In the genomic region with DNA sequence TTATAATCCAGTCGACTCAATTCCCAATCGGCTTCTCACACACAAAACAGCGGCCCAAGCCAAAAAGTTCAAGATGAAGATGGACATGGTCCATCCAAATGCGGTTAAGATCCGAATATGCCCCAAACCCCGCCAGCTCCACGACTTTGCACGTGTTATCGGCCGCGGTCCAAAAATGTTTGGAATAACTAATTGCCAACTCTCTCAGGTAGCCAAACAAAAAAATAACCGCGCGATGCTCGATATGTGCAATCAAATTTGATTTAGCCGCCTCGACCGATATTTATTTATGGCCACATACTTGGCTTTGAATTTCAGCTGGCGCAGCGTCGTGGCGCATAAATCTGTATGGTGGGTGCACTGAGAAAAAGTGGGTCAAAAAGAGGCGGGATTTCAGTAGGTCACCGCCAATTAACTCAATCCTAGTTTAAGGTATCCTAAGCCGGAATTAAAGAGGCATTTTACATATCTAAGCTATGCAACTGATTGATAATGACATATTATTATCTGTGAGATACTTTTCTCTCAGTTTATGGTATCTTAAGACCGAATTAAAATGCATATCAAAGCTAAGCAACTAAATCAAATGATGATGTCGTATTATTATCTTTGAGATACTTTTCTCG, we compare ENCODE assay signal across 1 fruit fly cellular context.
TF ChIP-seq lines count a peak whose summit lies in the region.

No protein-coding gene starts in this region.

TF ChIP-seq in whole organism, embryonic, 481 proteins besides CTCF, POLR2A, EP300 and RAD21 (continued from another document):
- 0 out of 3 replicates have a peak, but pooled peaks have one; percentile 31 for TF ChIP-seq CG17361 (GFP tag; IDR thresholded peaks at IDR 0.05; lab: Robert Waterston, UW)
- no peak for TF ChIP-seq Spps (tag; optimal IDR thresholded peaks at IDR 0.05; lab: Kevin White, UChicago)
- peak; percentile 71 for TF ChIP-seq gem (tag; optimal IDR thresholded peaks at IDR 0.05; lab: Kevin White, UChicago)
- no peak for TF ChIP-seq Lpt (GFP tag; optimal IDR thresholded peaks at IDR 0.05; lab: Kevin White, UChicago)
- TF ChIP-seq CG11398 (GFP tag; optimal IDR thresholded peaks at IDR 0.05; lab: Kevin White, UChicago), result no peak
- no peak for TF ChIP-seq CG11093 (GFP tag; IDR thresholded peaks at IDR 0.05; lab: Robert Waterston, UW)
- no peak for TF ChIP-seq ems (GFP tag; optimal IDR thresholded peaks at IDR 0.05; lab: Kevin White, UChicago)
- peak; percentile 4 for TF ChIP-seq oc (tag; optimal IDR thresholded peaks at IDR 0.05; lab: Kevin White, UChicago)
- peak; percentile 7 for TF ChIP-seq Myb (GFP tag; optimal IDR thresholded peaks at IDR 0.05; lab: Kevin White, UChicago)
- TF ChIP-seq ash1 (GFP tag; optimal IDR thresholded peaks at IDR 0.05; lab: Kevin White, UChicago), result peak; percentile 12
- no peak for TF ChIP-seq CG2116 (GFP tag; optimal IDR thresholded peaks at IDR 0.05; lab: Kevin White, UChicago)
- TF ChIP-seq Rfx (GFP tag; IDR thresholded peaks at IDR 0.05; lab: Robert Waterston, UW), result peak; percentile 11; the same call in 1 of the 2 replicates
- TF ChIP-seq CG9727 (GFP tag; optimal IDR thresholded peaks at IDR 0.05; lab: Kevin White, UChicago), result peak; percentile 17
- peak; percentile 46 for TF ChIP-seq CG10979 (tag; optimal IDR thresholded peaks at IDR 0.05; lab: Kevin White, UChicago)
- peak; percentile 28; the same call in 1 of the 3 replicates for TF ChIP-seq CG2199 (GFP tag; IDR thresholded peaks at IDR 0.05; lab: Robert Waterston, UW)
- no peak for TF ChIP-seq CG4707 (GFP tag; optimal IDR thresholded peaks at IDR 0.05; lab: Kevin White, UChicago)
- TF ChIP-seq CG7556 (GFP tag; optimal IDR thresholded peaks at IDR 0.05; lab: Kevin White, UChicago), result peak; percentile 7
- TF ChIP-seq CG6854 (GFP tag; optimal IDR thresholded peaks at IDR 0.05; lab: Kevin White, UChicago), result no peak
- TF ChIP-seq CG14860 (GFP tag; IDR thresholded peaks at IDR 0.05; lab: Robert Waterston, UW; ENCODE audit: partially characterized antibody), result no peak
- TF ChIP-seq BEAF-32 (GFP tag; optimal IDR thresholded peaks at IDR 0.05; lab: Kevin White, UChicago), result no peak
- TF ChIP-seq dati (GFP tag; IDR thresholded peaks at IDR 0.05; lab: Robert Waterston, UW), result no peak
